Fruit fly (Drosophila melanogaster) whole organism, prepupa: ENCODE measurements around the gene bin.

Experiments
- Blimp-1 ChIP-seq: fragments of 200-800 bp; sonication (Bioruptor generic); optimal IDR thresholded peaks from 3 replicates; lab custom pipeline; 2017; ENCODE audit warnings: missing biosample characterization, missing genetic modification characterization, mild to moderate bottlenecking, moderate library complexity, missing genetic modification reagents
- CG10631 ChIP-seq: fragments of 200-800 bp; sonication (Bioruptor generic); optimal IDR thresholded peaks from 2 replicates; lab custom pipeline; 2016; ENCODE audit warnings: missing biosample characterization, missing genetic modification characterization
- CG10669 ChIP-seq: fragments of 200-800 bp; sonication (Bioruptor generic); optimal IDR thresholded peaks from 3 replicates; lab custom pipeline; 2018; ENCODE audit warnings: missing biosample characterization, mild to moderate bottlenecking, missing genetic modification characterization, moderate library complexity
- CG11294 ChIP-seq: fragments of 200-800 bp; sonication (Bioruptor generic); IDR thresholded peaks from 2 replicates; pipeline ENCODE4 v1.3.6; 2022; ENCODE audit warnings: missing biosample characterization, missing genetic modification characterization
- CG11762 ChIP-seq: fragments of 200-800 bp; sonication (Bioruptor generic); optimal IDR thresholded peaks from 3 replicates; lab custom pipeline; 2016; ENCODE audit warnings: missing biosample characterization, missing genetic modification characterization; ENCODE audit not compliant: insufficient read depth
- CG11902 ChIP-seq: fragments of 200-800 bp; sonication (Bioruptor generic); optimal IDR thresholded peaks from 3 replicates; lab custom pipeline; 2016; ENCODE audit warnings: missing biosample characterization, missing genetic modification characterization
- CG15336 ChIP-seq: fragments of 200-800 bp; sonication (Bioruptor generic); IDR thresholded peaks from 2 replicates; pipeline ENCODE4 v1.3.6; 2022; ENCODE audit warnings: missing biosample characterization, missing genetic modification characterization
- CG16779 ChIP-seq: fragments of 200-800 bp; sonication (Bioruptor generic); optimal IDR thresholded peaks from 3 replicates; lab custom pipeline; 2017; ENCODE audit warnings: missing biosample characterization, mild to moderate bottlenecking, missing genetic modification characterization
- CG3032 ChIP-seq: fragments of 200-800 bp; optimal IDR thresholded peaks from 2 replicates; lab custom pipeline; 2019; ENCODE audit warnings: missing biosample characterization, mild to moderate bottlenecking, missing genetic modification characterization, moderate library complexity
- CG31627 ChIP-seq: fragments of 200-800 bp; sonication (Bioruptor generic); optimal IDR thresholded peaks from 3 replicates; lab custom pipeline; 2016; ENCODE audit warnings: missing biosample characterization, missing genetic modification characterization
- CG32006 ChIP-seq: fragments of 200-800 bp; sonication (Bioruptor generic); optimal IDR thresholded peaks from 3 replicates; lab custom pipeline; 2017; ENCODE audit warnings: missing biosample characterization, mild to moderate bottlenecking, missing genetic modification characterization
- CG34406 ChIP-seq: fragments of 200-800 bp; sonication (Bioruptor generic); optimal IDR thresholded peaks from 3 replicates; lab custom pipeline; 2016; ENCODE audit warnings: missing biosample characterization, missing genetic modification characterization
- CG6276 ChIP-seq: fragments of 200-800 bp; sonication (Bioruptor generic); optimal IDR thresholded peaks from 2 replicates; lab custom pipeline; 2017; ENCODE audit warnings: missing biosample characterization, mild to moderate bottlenecking, missing genetic modification characterization
- CG6808 ChIP-seq: fragments of 200-800 bp; sonication (Bioruptor generic); optimal IDR thresholded peaks from 3 replicates; lab custom pipeline; 2017; ENCODE audit warnings: missing biosample characterization, missing genetic modification characterization, mild to moderate bottlenecking, moderate library complexity, missing genetic modification reagents
- CG8119 ChIP-seq: fragments of 200-800 bp; sonication (Bioruptor generic); IDR thresholded peaks from 3 replicates; pipeline ENCODE4 v1.3.6; 2022; ENCODE audit warnings: missing biosample characterization, missing genetic modification characterization
- CG8319 ChIP-seq: fragments of 200-800 bp; sonication (Bioruptor generic); optimal IDR thresholded peaks from 3 replicates; lab custom pipeline; 2016; ENCODE audit warnings: missing biosample characterization, missing genetic modification characterization
- CG8632 ChIP-seq: fragments of 200-800 bp; sonication (Bioruptor generic); optimal IDR thresholded peaks from 3 replicates; lab custom pipeline; 2016; ENCODE audit warnings: missing biosample characterization, missing genetic modification characterization
- CG9139 ChIP-seq: fragments of 200-800 bp; sonication (Bioruptor generic); optimal IDR thresholded peaks from 3 replicates; lab custom pipeline; 2017; ENCODE audit warnings: missing biosample characterization, mild to moderate bottlenecking, missing genetic modification characterization
- Eip75B ChIP-seq: fragments of 200-800 bp; sonication (Bioruptor generic); optimal IDR thresholded peaks from 3 replicates; lab custom pipeline; 2016; ENCODE audit warnings: missing biosample characterization, missing genetic modification characterization
- Eip78C ChIP-seq: fragments of 200-800 bp; sonication (Bioruptor generic); peaks from one replicate; lab custom pipeline; 2016; ENCODE audit warnings: missing biosample characterization, missing genetic modification characterization
- Ets96B ChIP-seq: fragments of 200-800 bp; optimal IDR thresholded peaks from 2 replicates; lab custom pipeline; 2019; ENCODE audit warnings: missing biosample characterization, mild to moderate bottlenecking, missing genetic modification characterization, moderate library complexity
- Gug ChIP-seq: fragments of 200-800 bp; sonication (Bioruptor generic); IDR thresholded peaks from 2 replicates; pipeline ENCODE4 v1.3.6; 2022; ENCODE audit warnings: missing biosample characterization, missing genetic modification characterization
- Hr39 ChIP-seq: fragments of 200-800 bp; sonication (Bioruptor generic); optimal IDR thresholded peaks from 2 replicates; lab custom pipeline; 2016; ENCODE audit warnings: missing biosample characterization, missing genetic modification characterization
- Hr4 ChIP-seq: fragments of 200-800 bp; sonication (Bioruptor generic); optimal IDR thresholded peaks from 3 replicates; lab custom pipeline; 2016; ENCODE audit warnings: missing biosample characterization, missing genetic modification characterization
- Lpt ChIP-seq: fragments of 200-800 bp; sonication (Bioruptor generic); optimal IDR thresholded peaks from 3 replicates; lab custom pipeline; 2016; ENCODE audit warnings: missing biosample characterization, missing genetic modification characterization
- Met ChIP-seq: fragments of 200-800 bp; sonication (Bioruptor generic); optimal IDR thresholded peaks from 3 replicates; lab custom pipeline; 2016; ENCODE audit warnings: missing biosample characterization, missing genetic modification characterization
- OdsH ChIP-seq: fragments of 200-800 bp; sonication (Bioruptor generic); optimal IDR thresholded peaks from 3 replicates; lab custom pipeline; 2016; ENCODE audit warnings: missing biosample characterization, missing genetic modification characterization
- Sox102F ChIP-seq: fragments of 200-800 bp; sonication (Bioruptor generic); optimal IDR thresholded peaks from 2 replicates; lab custom pipeline; 2016; ENCODE audit warnings: missing biosample characterization, mild to moderate bottlenecking, missing genetic modification characterization
- Sox14 ChIP-seq: fragments of 200-800 bp; sonication (Bioruptor generic); optimal IDR thresholded peaks from 3 replicates; lab custom pipeline; 2016; ENCODE audit warnings: missing biosample characterization, missing genetic modification characterization
- Sox15 ChIP-seq: fragments of 200-800 bp; sonication (Bioruptor generic); optimal IDR thresholded peaks from 3 replicates; lab custom pipeline; 2016; ENCODE audit warnings: missing biosample characterization, missing genetic modification characterization
- achi ChIP-seq: fragments of 200-800 bp; sonication (Bioruptor generic); optimal IDR thresholded peaks from 3 replicates; lab custom pipeline; 2016; ENCODE audit warnings: missing biosample characterization, missing genetic modification characterization
- cyc ChIP-seq: fragments of 200-800 bp; sonication (Bioruptor generic); optimal IDR thresholded peaks from 3 replicates; lab custom pipeline; 2016; ENCODE audit warnings: missing biosample characterization, missing genetic modification characterization
- dac ChIP-seq: fragments of 200-800 bp; sonication (Bioruptor generic); optimal IDR thresholded peaks from 2 replicates; lab custom pipeline; 2017; ENCODE audit warnings: missing biosample characterization, mild to moderate bottlenecking, missing genetic modification characterization
- dsx ChIP-seq: fragments of 200-800 bp; optimal IDR thresholded peaks from 3 replicates; lab custom pipeline; 2019; ENCODE audit warnings: missing biosample characterization, mild to moderate bottlenecking, missing genetic modification characterization, moderate library complexity; ENCODE audit not compliant: poor library complexity, severe bottlenecking
- esn ChIP-seq: fragments of 200-800 bp; sonication (Bioruptor generic); optimal IDR thresholded peaks from 2 replicates; lab custom pipeline; 2016; ENCODE audit warnings: missing biosample characterization, mild to moderate bottlenecking, missing genetic modification characterization, moderate library complexity
- fd59A ChIP-seq: fragments of 200-800 bp; sonication (Bioruptor generic); optimal IDR thresholded peaks from 2 replicates; lab custom pipeline; 2017; ENCODE audit warnings: missing biosample characterization, mild to moderate bottlenecking, missing genetic modification characterization, missing genetic modification reagents
- fd85E ChIP-seq: fragments of 200-800 bp; sonication (Bioruptor generic); optimal IDR thresholded peaks from 3 replicates; lab custom pipeline; 2016; ENCODE audit warnings: missing biosample characterization, missing genetic modification characterization
- lz ChIP-seq: fragments of 200-800 bp; sonication (Bioruptor generic); optimal IDR thresholded peaks from 3 replicates; lab custom pipeline; 2016; ENCODE audit warnings: missing biosample characterization, missing genetic modification characterization
- net ChIP-seq: fragments of 200-800 bp; sonication (Bioruptor generic); optimal IDR thresholded peaks from 3 replicates; lab custom pipeline; 2016; ENCODE audit warnings: missing biosample characterization, missing genetic modification characterization
- pdm3 ChIP-seq: fragments of 200-800 bp; sonication (Bioruptor generic); optimal IDR thresholded peaks from 3 replicates; lab custom pipeline; 2016; ENCODE audit warnings: missing biosample characterization, missing genetic modification characterization
- salr ChIP-seq, 2 experiments: fragments of 200-800 bp; sonication (Bioruptor generic); optimal IDR thresholded peaks; 3 replicates each; lab custom pipeline; 2016 to 2018; ENCODE audit warnings: missing biosample characterization in 2 of 2, missing genetic modification characterization in 2 of 2, mild to moderate bottlenecking in 1 of 2
- spab ChIP-seq: fragments of 200-800 bp; sonication (Bioruptor generic); optimal IDR thresholded peaks from 2 replicates; lab custom pipeline; 2017; ENCODE audit warnings: missing biosample characterization, mild to moderate bottlenecking, missing genetic modification characterization, missing genetic modification reagents
- topi ChIP-seq: fragments of 200-800 bp; sonication (Bioruptor generic); optimal IDR thresholded peaks from 3 replicates; lab custom pipeline; 2016; ENCODE audit warnings: missing biosample characterization, missing genetic modification characterization
- vri ChIP-seq: fragments of 200-800 bp; sonication (Bioruptor generic); optimal IDR thresholded peaks from 3 replicates; lab custom pipeline; 2016; ENCODE audit warnings: missing biosample characterization, mild to moderate bottlenecking, missing genetic modification characterization

Gene bin

DNA sequence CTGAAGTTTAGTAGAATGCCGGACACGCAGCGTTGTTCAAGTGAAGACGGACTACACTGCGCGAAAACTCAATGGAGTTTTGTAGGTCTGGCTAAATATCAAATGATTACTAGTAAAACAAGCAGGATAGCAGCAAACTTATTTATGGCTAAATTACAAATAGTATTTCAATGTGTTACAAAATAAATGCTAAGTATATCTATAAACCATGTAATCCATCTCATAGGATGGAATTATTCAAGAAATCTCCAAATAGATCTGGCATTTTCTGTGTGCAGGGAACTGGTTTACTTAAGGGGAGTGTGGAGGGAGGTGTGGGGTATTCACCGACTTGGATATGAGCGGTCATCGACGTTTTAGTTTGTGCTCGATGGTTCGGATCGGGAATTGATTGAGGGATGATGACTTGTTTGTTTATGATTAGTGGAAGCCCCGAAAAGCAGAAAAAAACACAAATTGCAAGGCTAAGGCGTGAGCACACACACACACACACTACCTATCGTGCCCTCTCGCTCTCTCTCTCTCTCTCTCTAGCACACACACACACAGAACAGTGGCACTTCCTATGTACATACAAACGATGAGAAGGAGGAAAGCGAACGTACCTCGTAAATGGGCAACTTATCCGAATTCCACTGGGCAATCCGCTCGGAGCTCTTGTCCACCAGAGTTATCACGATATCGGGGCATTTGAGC, 26.5 kb upstream of the bin start (continued):
- TF ChIP-seq CG10669 (GFP tag; lab: Kevin White, UChicago): peak; percentile 86
- peak; percentile 62 for TF ChIP-seq Hr39 (GFP tag; lab: Kevin White, UChicago)
- peak; percentile 73 for TF ChIP-seq Eip75B (GFP tag; lab: Kevin White, UChicago)
- TF ChIP-seq Sox14 (GFP tag; lab: Kevin White, UChicago): peak; percentile 82
- TF ChIP-seq CG34406 (GFP tag; lab: Kevin White, UChicago): peak; percentile 68
- TF ChIP-seq CG15336 (GFP tag; lab: Robert Waterston, UW): peak; percentile 83
- peak; percentile 97 for TF ChIP-seq Eip78C (GFP tag; lab: Kevin White, UChicago)
- TF ChIP-seq topi (GFP tag; lab: Kevin White, UChicago): peak; percentile 61
- TF ChIP-seq CG11294 (GFP tag; lab: Robert Waterston, UW): peak; percentile 35
- TF ChIP-seq Ets96B (tag; lab: Kevin White, UChicago): peak; percentile 86
- peak; percentile 61 for TF ChIP-seq CG31627 (GFP tag; lab: Kevin White, UChicago)
- peak; percentile 80 for TF ChIP-seq CG10631 (GFP tag; lab: Kevin White, UChicago)
- peak; percentile 80 for TF ChIP-seq dsx

DNA sequence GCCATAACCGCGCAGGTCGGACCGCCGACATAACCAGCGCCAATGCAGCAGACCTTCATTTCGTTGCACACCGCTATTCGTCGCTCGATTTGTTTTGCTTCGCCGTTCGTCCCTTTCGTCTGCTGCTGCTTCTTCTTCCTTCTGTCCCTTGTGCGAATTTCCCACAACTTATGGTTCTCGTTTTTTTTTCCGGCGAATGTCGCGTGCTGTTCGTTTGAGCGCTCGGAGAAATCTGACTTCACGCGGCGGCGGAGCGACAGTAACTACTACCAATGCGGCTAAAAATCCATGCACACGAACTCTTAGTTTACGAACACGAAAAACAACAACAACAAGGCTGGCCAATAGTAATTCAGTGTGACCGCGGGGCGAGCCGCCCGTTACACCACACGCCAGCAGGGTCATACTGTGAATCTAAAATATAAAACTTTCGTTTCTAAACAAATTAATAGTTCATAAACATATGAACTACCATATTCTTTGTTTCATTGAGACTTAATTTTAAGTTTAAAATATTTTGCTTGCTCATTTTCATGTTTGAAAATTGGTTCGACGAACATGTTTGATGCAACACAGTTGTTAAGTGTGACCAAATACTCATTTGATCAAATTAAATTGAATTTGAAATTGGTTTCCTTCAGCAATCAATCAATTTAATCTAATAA, 25.8 kb upstream of the bin start, which contains the start of gene sgl:
TSS of gene sgl (minus strand) at position 271 of the 665 bp plus-strand sequence.
- no peak for TF ChIP-seq fd85E (GFP tag; lab: Kevin White, UChicago)
- peak; percentile 8 for TF ChIP-seq Met (GFP tag; lab: Kevin White, UChicago)
- TF ChIP-seq Hr4 (GFP tag; lab: Kevin White, UChicago): no peak
- TF ChIP-seq CG10669 (GFP tag; lab: Kevin White, UChicago): peak; percentile 27
- no peak; the same call in 1 of the 2 replicates for TF ChIP-seq Gug
- peak; percentile 31 for TF ChIP-seq CG34406 (GFP tag; lab: Kevin White, UChicago)
- no peak for TF ChIP-seq Sox15 (GFP tag; lab: Kevin White, UChicago)
- TF ChIP-seq Sox14 (GFP tag; lab: Kevin White, UChicago): peak; percentile 36
- TF ChIP-seq dac (GFP tag; lab: Kevin White, UChicago): no peak
- no peak for TF ChIP-seq CG11902 (GFP tag; lab: Kevin White, UChicago)
- TF ChIP-seq CG3032 (tag; lab: Kevin White, UChicago): peak; percentile 42
- peak; percentile 28 for TF ChIP-seq achi
- no peak for TF ChIP-seq CG11294 (GFP tag; lab: Robert Waterston, UW)
- TF ChIP-seq CG16779 (tag; lab: Kevin White, UChicago): peak; percentile 72
- peak; percentile 55; the same call in 1 of the 2 replicates for TF ChIP-seq CG15336 (GFP tag; lab: Robert Waterston, UW)
- TF ChIP-seq CG9139: peak; percentile 54
- no peak for TF ChIP-seq fd59A (GFP tag; lab: Kevin White, UChicago)
- no peak for TF ChIP-seq Sox102F (GFP tag; lab: Kevin White, UChicago)
- TF ChIP-seq Eip78C (GFP tag; lab: Kevin White, UChicago): peak; percentile 73
- peak; percentile 29 for TF ChIP-seq spab (GFP tag; lab: Kevin White, UChicago)
- peak; percentile 74 for TF ChIP-seq CG6276 (GFP tag; lab: Kevin White, UChicago)
- TF ChIP-seq lz (GFP tag; lab: Kevin White, UChicago): no peak
- no peak for TF ChIP-seq OdsH (GFP tag; lab: Kevin White, UChicago)
- peak; percentile 43 for TF ChIP-seq dsx
- TF ChIP-seq CG8632 (GFP tag; lab: Kevin White, UChicago): no peak
- no peak for TF ChIP-seq CG8319 (GFP tag; lab: Kevin White, UChicago)
- TF ChIP-seq salr (GFP tag; optimal IDR thresholded peaks at IDR 0.05; lab: Kevin White, UChicago): peak in 1 of 2 experiments; percentile 36
- peak; percentile 34 for TF ChIP-seq CG6808 (GFP tag; lab: Kevin White, UChicago)
- peak; percentile 62 for TF ChIP-seq vri (GFP tag; lab: Kevin White, UChicago)
- TF ChIP-seq topi (GFP tag; lab: Kevin White, UChicago): peak; percentile 52
- TF ChIP-seq Lpt: peak; percentile 62
- TF ChIP-seq CG11762 (GFP tag; lab: Kevin White, UChicago): no peak
- TF ChIP-seq CG10631 (GFP tag; lab: Kevin White, UChicago): no peak
- TF ChIP-seq Blimp-1 (GFP tag; lab: Kevin White, UChicago): no peak
- TF ChIP-seq CG31627 (GFP tag; lab: Kevin White, UChicago): no peak
- peak; percentile 5 for TF ChIP-seq pdm3 (GFP tag; lab: Kevin White, UChicago)
- peak; percentile 48; the same call in 2 of the 3 replicates for TF ChIP-seq CG8119 (GFP tag; lab: Robert Waterston, UW)
- TF ChIP-seq Hr39 (GFP tag; lab: Kevin White, UChicago): no peak
- peak; percentile 53 for TF ChIP-seq Eip75B (GFP tag; lab: Kevin White, UChicago)
- no peak for TF ChIP-seq cyc (GFP tag; lab: Kevin White, UChicago)
- peak; percentile 4 for TF ChIP-seq net (GFP tag; lab: Kevin White, UChicago)
- TF ChIP-seq CG32006 (GFP tag; lab: Kevin White, UChicago): no peak
- peak; percentile 51 for TF ChIP-seq esn (GFP tag; lab: Kevin White, UChicago)
